Fruit fly (Drosophila melanogaster) whole organism, prepupa: Measurements from ENCODE around the gene Pif1B.

Source experiments
- Blimp-1 ChIP-seq: fragments of 200-800 bp; sonication (Bioruptor generic); optimal IDR thresholded peaks from 3 replicates; lab custom pipeline; 2017; ENCODE audit warnings: missing biosample characterization, missing genetic modification characterization, mild to moderate bottlenecking, moderate library complexity, missing genetic modification reagents
- CG4318 ChIP-seq: fragments of 200-800 bp; sonication (Bioruptor generic); optimal IDR thresholded peaks from 3 replicates; lab custom pipeline; 2017; ENCODE audit warnings: missing biosample characterization, mild to moderate bottlenecking, missing genetic modification characterization
- CG6808 ChIP-seq: fragments of 200-800 bp; sonication (Bioruptor generic); optimal IDR thresholded peaks from 3 replicates; lab custom pipeline; 2017; ENCODE audit warnings: missing biosample characterization, missing genetic modification characterization, mild to moderate bottlenecking, moderate library complexity, missing genetic modification reagents
- CG6854 ChIP-seq: fragments of 200-800 bp; sonication (Bioruptor generic); optimal IDR thresholded peaks from 2 replicates; lab custom pipeline; 2017; ENCODE audit warnings: missing biosample characterization, mild to moderate bottlenecking, missing genetic modification characterization
- Lpt ChIP-seq: fragments of 200-800 bp; sonication (Bioruptor generic); optimal IDR thresholded peaks from 3 replicates; lab custom pipeline; 2016; ENCODE audit warnings: missing biosample characterization, missing genetic modification characterization

dm6 chr3R:8725179-8725578 is 75.8 kb downstream of the Pif1B start, which contains the start of gene ouib:
- no peak for TF ChIP-seq Lpt (GFP tag; lab: Kevin White, UChicago)
- no peak for TF ChIP-seq CG6854
- TF ChIP-seq CG4318 (GFP tag; lab: Kevin White, UChicago), result no peak
- no peak for TF ChIP-seq CG6808 (GFP tag; lab: Kevin White, UChicago)
- no peak for TF ChIP-seq Blimp-1 (GFP tag; lab: Kevin White, UChicago)
